Worm (Caenorhabditis elegans): ENCODE results near the gene F13D12.10.
"Not testable (repeated sequence)": the region's sequence is repeated elsewhere in the genome, so short reads cannot be mapped to it uniquely, and the experiment has no call there.

Gene F13D12.10

DNA sequence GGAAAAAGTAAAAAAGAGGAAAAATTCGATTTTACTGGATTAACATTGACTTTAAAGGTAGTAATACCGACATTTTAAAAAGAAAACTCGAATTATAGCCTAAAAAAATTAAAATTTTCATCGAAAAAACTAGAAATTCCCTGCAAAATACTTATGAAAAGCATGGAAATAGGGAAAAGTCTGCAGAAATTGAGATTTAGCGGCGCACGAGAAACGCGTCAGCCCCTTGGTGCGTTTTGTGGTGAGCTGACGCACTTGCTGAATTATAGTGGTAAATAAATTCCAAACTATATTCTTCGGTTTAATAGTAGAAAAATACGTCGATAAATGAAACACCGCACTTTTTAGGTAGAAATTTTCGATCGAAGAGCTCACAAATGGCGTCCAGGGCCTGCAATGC lies 19.2 kb upstream of the F13D12.10 start (continued):
- TF ChIP-seq sup-37 (GFP tag; optimal IDR thresholded peaks at IDR 0.05) (no peak), elt-2 (tag; optimal IDR thresholded peaks at IDR 0.05) (no peak), tlp-1 (tag; optimal IDR thresholded peaks at IDR 0.05) (no peak), Y116A8C.19 (tag; optimal IDR thresholded peaks at IDR 0.05; ENCODE audit: borderline replicate concordance) (no peak), ceh-8 (GFP tag; optimal IDR thresholded peaks at IDR 0.05) (no peak), lin-35 (GFP tag; optimal IDR thresholded peaks at IDR 0.05) (peak; percentile 43 to 78), snu-23 (GFP tag; optimal IDR thresholded peaks at IDR 0.05) (peak; percentile 53), unc-130 (tag; optimal IDR thresholded peaks at IDR 0.05) (peak; percentile 18), unc-86 (tag; optimal IDR thresholded peaks at IDR 0.05) (no peak), mab-9 (GFP tag; IDR thresholded peaks at IDR 0.05) (no peak), dsc-1 (tag; optimal IDR thresholded peaks at IDR 0.05) (no peak), aha-1 (tag; optimal IDR thresholded peaks at IDR 0.05) (no peak), nhr-76 (tag; optimal IDR thresholded peaks at IDR 0.05) (no peak), blmp-1 (tag; optimal IDR thresholded peaks at IDR 0.05) (peak; percentile 58), pax-3 (tag; optimal IDR thresholded peaks at IDR 0.05) (no peak), ets-5 (GFP tag; IDR thresholded peaks at IDR 0.05) (no peak)

- TF ChIP-seq nhr-71 (tag; optimal IDR thresholded peaks at IDR 0.05): peak; percentile 12
- TF ChIP-seq efl-1 (optimal IDR thresholded peaks at IDR 0.05): not testable (repeated sequence)
- TF ChIP-seq efl-1 (GFP tag; optimal IDR thresholded peaks at IDR 0.05 in 1 of 2): peak in 1 of 2 experiments; percentile 23
- TF ChIP-seq nhr-19 (GFP tag; conservative IDR thresholded peaks at IDR 0.05): 0 out of 2 replicates have a peak, but pooled peaks have one; percentile 11
- TF ChIP-seq snu-23 (GFP tag; optimal IDR thresholded peaks at IDR 0.05): peak; percentile 6
- TF ChIP-seq lsy-2 (tag; optimal IDR thresholded peaks at IDR 0.05): peak in 1 of 2 experiments; percentile 14
- TF ChIP-seq lin-35 (GFP tag; optimal IDR thresholded peaks at IDR 0.05): peak in 1 of 2 experiments; percentile 23
- TF ChIP-seq nhr-90 (tag; optimal IDR thresholded peaks at IDR 0.05; ENCODE audit: poor library complexity): peak; percentile 10
Measured at ce11 chrII:11695161-11695944, 18.2 kb upstream of the F13D12.10 start, which contains the start of gene tars-1. Gene tars-1 (minus strand): TSS chrII:11695657.

ce11 chrII:11695945-11696270 lies 17.7 kb upstream of the F13D12.10 start, which contains the start of gene xpf-1:
Gene xpf-1 (plus strand): TSS chrII:11696171.
- TF ChIP-seq lin-15B (tag; optimal IDR thresholded peaks at IDR 0.05) (no peak), nhr-28 (tag; optimal IDR thresholded peaks at IDR 0.05) (no peak), blmp-1 (tag; optimal IDR thresholded peaks at IDR 0.05) (no peak)

DNA sequence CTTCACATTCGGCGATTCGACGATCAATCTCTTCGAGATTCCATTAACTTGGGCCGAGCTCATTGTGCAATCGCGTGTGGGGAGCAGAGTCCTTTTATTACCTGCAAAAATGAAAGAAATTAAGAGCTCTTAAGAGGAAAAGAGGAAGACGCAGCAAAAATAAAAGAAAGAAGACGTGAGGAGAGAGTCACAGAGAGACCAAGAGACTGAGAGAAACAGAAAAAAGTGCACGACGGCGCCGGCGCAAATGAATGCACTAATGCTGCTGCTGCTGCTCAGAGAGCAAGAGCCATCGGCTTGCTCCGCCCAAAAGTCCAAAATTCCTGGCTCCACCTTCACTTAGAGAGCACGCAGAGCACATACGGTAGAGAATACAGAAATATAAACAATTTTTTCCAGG lies 13.4 kb upstream of the F13D12.10 start, which contains the start of gene inos-1:
Gene inos-1 (minus strand): TSS at position 101 of the 400 bp plus-strand sequence.
- TF ChIP-seq nhr-28 (tag; optimal IDR thresholded peaks at IDR 0.05): no peak
- TF ChIP-seq unc-86 (tag; optimal IDR thresholded peaks at IDR 0.05): no peak
- TF ChIP-seq egl-27 (tag; optimal IDR thresholded peaks at IDR 0.05): no peak
- no peak for TF ChIP-seq nhr-76 (tag; optimal IDR thresholded peaks at IDR 0.05)
- TF ChIP-seq swsn-7 (tag; optimal IDR thresholded peaks at IDR 0.05): no peak
- no peak for TF ChIP-seq C04F5.9 (tag; optimal IDR thresholded peaks at IDR 0.05)
- no peak for TF ChIP-seq unc-30 (tag; optimal IDR thresholded peaks at IDR 0.05)

DNA sequence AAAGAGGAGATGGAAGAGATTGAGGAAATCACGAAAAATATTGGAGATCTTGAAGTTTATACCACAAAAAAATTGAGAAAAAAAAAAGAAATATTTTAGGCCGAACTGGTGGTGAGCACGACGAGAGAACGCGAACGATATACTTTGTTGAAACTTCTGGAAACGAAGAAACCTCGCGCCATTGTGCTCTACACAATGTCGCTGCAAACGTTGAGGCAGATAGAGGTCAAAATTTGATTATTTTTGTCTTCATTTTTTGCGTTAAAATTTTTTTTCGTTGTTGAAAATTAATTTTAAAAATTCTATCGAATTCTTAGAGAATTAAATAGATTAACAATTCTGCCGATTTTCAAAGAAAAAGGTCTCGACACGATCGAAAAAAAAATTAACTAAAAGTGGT lies 13.0 kb upstream of the F13D12.10 start:
- TF ChIP-seq blmp-1 (tag; optimal IDR thresholded peaks at IDR 0.05) (no peak), fkh-4 (tag; optimal IDR thresholded peaks at IDR 0.05; ENCODE audit: borderline replicate concordance) (no peak), F16B12.6 (tag; optimal IDR thresholded peaks at IDR 0.05) (no peak)

ce11 chrII:11705787-11706186 lies 7.8 kb upstream of the F13D12.10 start, which contains the start of gene VF13D12L.3:
Gene VF13D12L.3 (plus strand): TSS chrII:11706009.
- TF ChIP-seq lin-13 (GFP tag; optimal IDR thresholded peaks at IDR 0.05): no peak
- TF ChIP-seq nhr-71 (tag; optimal IDR thresholded peaks at IDR 0.05): peak; percentile 15
- peak; percentile 7 for TF ChIP-seq nhr-90 (tag; optimal IDR thresholded peaks at IDR 0.05; ENCODE audit: poor library complexity)
- peak; percentile 32 for TF ChIP-seq nhr-85 (tag)
- peak in 1 of 2 experiments; percentile 3 for TF ChIP-seq lin-35 (GFP tag; optimal IDR thresholded peaks at IDR 0.05)
- TF ChIP-seq nhr-28 (tag; optimal IDR thresholded peaks at IDR 0.05): no peak
- peak; percentile 71 for TF ChIP-seq blmp-1 (tag; optimal IDR thresholded peaks at IDR 0.05)
- peak in 1 of 6 experiments; percentile 13 for TF ChIP-seq elt-3 (tag; optimal IDR thresholded peaks at IDR 0.05)
